Fruit fly (Drosophila melanogaster) whole organism, embryonic: ENCODE data around the gene Oatp33Eb.

Experiments
- Atf3 ChIP-seq: fragments of 200-800 bp; sonication (Bioruptor generic); optimal IDR thresholded peaks from 3 replicates; lab custom pipeline; 2016; ENCODE audit warnings: missing biosample characterization, missing genetic modification characterization
- C15 ChIP-seq: fragments of 200-800 bp; sonication (Bioruptor generic); IDR thresholded peaks from 3 replicates; pipeline ENCODE4 v1.3.6; 2022; ENCODE audit warnings: missing biosample characterization, missing genetic modification characterization
- CG1024 ChIP-seq: fragments of 200-800 bp; sonication (Bioruptor generic); IDR thresholded peaks from 2 replicates; pipeline ENCODE4 v1.3.6; 2022; ENCODE audit warnings: missing biosample characterization, missing genetic modification characterization
- CG10321 ChIP-seq: fragments of 200-800 bp; sonication (Bioruptor generic); IDR thresholded peaks from 2 replicates; pipeline ENCODE4 v1.3.6; 2022; ENCODE audit warnings: missing biosample characterization, missing genetic modification characterization
- CG15073 ChIP-seq: fragments of 200-800 bp; sonication (Bioruptor generic); optimal IDR thresholded peaks from 2 replicates; lab custom pipeline; 2016; ENCODE audit warnings: missing biosample characterization, missing genetic modification characterization
- CG15601 ChIP-seq: fragments of 200-800 bp; sonication (Bioruptor generic); optimal IDR thresholded peaks from 3 replicates; lab custom pipeline; 2019; ENCODE audit warnings: missing biosample characterization, mild to moderate bottlenecking, missing genetic modification characterization, moderate library complexity
- CG16813 ChIP-seq: fragments of 200-800 bp; sonication (Bioruptor generic); IDR thresholded peaks from 3 replicates; pipeline ENCODE4 v1.3.6; 2022; ENCODE audit warnings: missing biosample characterization, missing genetic modification characterization; ENCODE audit not compliant: partially characterized antibody
- CG16863 ChIP-seq: fragments of 200-800 bp; sonication (Bioruptor generic); optimal IDR thresholded peaks from 3 replicates; lab custom pipeline; 2016; ENCODE audit warnings: missing biosample characterization, missing genetic modification characterization
- CG17186 ChIP-seq: fragments of 200-800 bp; sonication (Bioruptor generic); optimal IDR thresholded peaks from 3 replicates; lab custom pipeline; 2017; ENCODE audit warnings: missing biosample characterization, missing genetic modification reagents, missing genetic modification characterization
- CG17385 ChIP-seq: fragments of 200-800 bp; sonication (Bioruptor generic); optimal IDR thresholded peaks from 3 replicates; lab custom pipeline; 2018; ENCODE audit warnings: missing biosample characterization, mild to moderate bottlenecking, missing genetic modification characterization
- CG2202 ChIP-seq: fragments of 200-800 bp; sonication (Bioruptor generic); optimal IDR thresholded peaks from 2 replicates; lab custom pipeline; 2018; ENCODE audit warnings: missing biosample characterization, mild to moderate bottlenecking, missing genetic modification characterization
- CG31224 ChIP-seq: fragments of 200-800 bp; sonication (Bioruptor generic); IDR thresholded peaks from 2 replicates; pipeline ENCODE4 v1.3.6; 2022; ENCODE audit warnings: missing biosample characterization, missing genetic modification characterization
- CG31365 ChIP-seq: fragments of 200-800 bp; sonication (Bioruptor generic); optimal IDR thresholded peaks from 2 replicates; lab custom pipeline; 2018; ENCODE audit warnings: missing biosample characterization, mild to moderate bottlenecking, missing genetic modification characterization
- CG4820 ChIP-seq: fragments of 200-800 bp; sonication (Bioruptor generic); optimal IDR thresholded peaks from 3 replicates; lab custom pipeline; 2016; ENCODE audit warnings: missing biosample characterization, missing genetic modification characterization
- CG9817 ChIP-seq: fragments of 200-800 bp; sonication (Bioruptor generic); optimal IDR thresholded peaks from 2 replicates; lab custom pipeline; 2018; ENCODE audit warnings: missing biosample characterization, mild to moderate bottlenecking, missing genetic modification characterization, moderate library complexity
- CTCF ChIP-seq: fragments of 200-800 bp; sonication (Bioruptor generic); optimal IDR thresholded peaks from 2 replicates; lab custom pipeline; 2017; ENCODE audit warnings: missing biosample characterization, mild to moderate bottlenecking, missing genetic modification characterization, moderate library complexity
- Camta ChIP-seq: fragments of 200-800 bp; sonication (Bioruptor generic); optimal IDR thresholded peaks from 2 replicates; lab custom pipeline; 2016; ENCODE audit warnings: missing biosample characterization, missing genetic modification characterization
- CrebB ChIP-seq: fragments of 200-800 bp; sonication (Bioruptor generic); optimal IDR thresholded peaks from 3 replicates; lab custom pipeline; 2018; ENCODE audit warnings: missing biosample characterization, mild to moderate bottlenecking, missing genetic modification characterization
- Deaf1 ChIP-seq: fragments of 200-800 bp; optimal IDR thresholded peaks from 3 replicates; lab custom pipeline; 2019; ENCODE audit warnings: missing biosample characterization, mild to moderate bottlenecking, missing genetic modification characterization, moderate library complexity
- Dip3 ChIP-seq: fragments of 200-800 bp; sonication (Bioruptor generic); optimal IDR thresholded peaks from 3 replicates; lab custom pipeline; 2016; ENCODE audit warnings: missing biosample characterization, missing genetic modification characterization
- Dll ChIP-seq: fragments of 200-800 bp; sonication (Bioruptor generic); IDR thresholded peaks from 4 replicates; pipeline ENCODE4 v1.3.6; 2022; ENCODE audit warnings: missing biosample characterization, missing genetic modification characterization; ENCODE audit not compliant: partially characterized antibody
- H15 ChIP-seq: fragments of 200-800 bp; sonication (Bioruptor generic); IDR thresholded peaks from 3 replicates; pipeline ENCODE4 v1.3.6; 2022; ENCODE audit warnings: missing biosample characterization, missing genetic modification characterization
- HLHmδ ChIP-seq: fragments of 200-800 bp; sonication (Bioruptor generic); optimal IDR thresholded peaks from 2 replicates; lab custom pipeline; 2018; ENCODE audit warnings: missing biosample characterization, mild to moderate bottlenecking, missing genetic modification characterization, moderate library complexity
- Hr78 ChIP-seq, 2 experiments: fragments of 200-800 bp in 1 of 2; fragments of >200 bp in 1 of 2; sonication (Bioruptor generic) in 1 of 2; optimal IDR thresholded peaks; 2 replicates each; lab custom pipeline; 2017 to 2019; ENCODE audit warnings: missing biosample characterization in 2 of 2, missing genetic modification characterization in 2 of 2, mild to moderate bottlenecking in 1 of 2, moderate library complexity in 1 of 2
- Kr ChIP-seq: fragments of 200-800 bp; sonication (Bioruptor generic); optimal IDR thresholded peaks from 2 replicates; lab custom pipeline; 2017; ENCODE audit warnings: missing biosample characterization, mild to moderate bottlenecking, missing genetic modification characterization
- MTF-1 ChIP-seq: fragments of 200-800 bp; sonication (Bioruptor generic); optimal IDR thresholded peaks from 2 replicates; lab custom pipeline; 2018; ENCODE audit warnings: missing biosample characterization, mild to moderate bottlenecking, missing genetic modification characterization, borderline replicate concordance
- Mad ChIP-seq: fragments of 200-800 bp; sonication (Bioruptor generic); optimal IDR thresholded peaks from 2 replicates; lab custom pipeline; 2016; ENCODE audit warnings: missing biosample characterization, missing genetic modification characterization
- Max ChIP-seq: fragments of 200-800 bp; sonication (Bioruptor generic); optimal IDR thresholded peaks from 2 replicates; lab custom pipeline; 2016; ENCODE audit warnings: missing biosample characterization, mild to moderate bottlenecking, missing genetic modification characterization
- Med ChIP-seq: fragments of 200-800 bp; sonication (Bioruptor generic); peaks from one replicate; lab custom pipeline; 2016; ENCODE audit warnings: missing biosample characterization, missing genetic modification characterization, mild to moderate bottlenecking, inconsistent platforms, moderate library complexity
- Mes4 ChIP-seq: fragments of 200-800 bp; sonication (Bioruptor generic); optimal IDR thresholded peaks from 2 replicates; lab custom pipeline; 2016; ENCODE audit warnings: missing biosample characterization, missing genetic modification characterization
- Nf-YC ChIP-seq: fragments of 200-800 bp; optimal IDR thresholded peaks from 3 replicates; lab custom pipeline; 2019; ENCODE audit warnings: missing biosample characterization, mild to moderate bottlenecking, missing genetic modification characterization, moderate library complexity
- Optix ChIP-seq: fragments of 200-800 bp; sonication (Bioruptor generic); IDR thresholded peaks from 3 replicates; pipeline ENCODE4 v1.3.6; 2022; ENCODE audit warnings: missing biosample characterization, missing genetic modification characterization
- Ravus ChIP-seq: fragments of 200-800 bp; sonication (Bioruptor generic); IDR thresholded peaks from 2 replicates; pipeline ENCODE4 v1.3.6; 2022; ENCODE audit warnings: missing biosample characterization, missing genetic modification characterization
- Rfx ChIP-seq: fragments of 200-800 bp; sonication (Bioruptor generic); IDR thresholded peaks from 2 replicates; pipeline ENCODE4 v1.3.6; 2022; ENCODE audit warnings: missing biosample characterization, missing genetic modification characterization
- Sin3A ChIP-seq: fragments of >200 bp; optimal IDR thresholded peaks from 2 replicates; lab custom pipeline; 2018
- Tbp ChIP-seq: fragments of >200 bp; optimal IDR thresholded peaks from 2 replicates; lab custom pipeline; 2018; ENCODE audit warnings: missing biosample characterization, missing genetic modification characterization
- bowl ChIP-seq: fragments of 200-800 bp; sonication (Bioruptor generic); IDR thresholded peaks from 2 replicates; pipeline ENCODE4 v1.3.6; 2022; ENCODE audit warnings: missing biosample characterization, missing genetic modification characterization
- ftz-f1 ChIP-seq: fragments of 200-800 bp; sonication (Bioruptor generic); optimal IDR thresholded peaks from 2 replicates; lab custom pipeline; 2016; ENCODE audit warnings: missing biosample characterization, missing genetic modification characterization
- her ChIP-seq: fragments of 200-800 bp; sonication (Bioruptor generic); optimal IDR thresholded peaks from 2 replicates; lab custom pipeline; 2016; ENCODE audit warnings: missing biosample characterization, missing genetic modification characterization
- hth ChIP-seq: fragments of >200 bp; optimal IDR thresholded peaks from 2 replicates; lab custom pipeline; 2017; ENCODE audit warnings: inconsistent platforms
- luna ChIP-seq: fragments of 200-800 bp; sonication (Bioruptor generic); optimal IDR thresholded peaks from 2 replicates; lab custom pipeline; 2016; ENCODE audit warnings: missing biosample characterization, missing genetic modification characterization
- oc ChIP-seq: fragments of 200-800 bp; sonication (Bioruptor generic); optimal IDR thresholded peaks from 2 replicates; lab custom pipeline; 2018; ENCODE audit warnings: missing biosample characterization, mild to moderate bottlenecking, missing genetic modification characterization, moderate library complexity
- onecut ChIP-seq: fragments of 200-800 bp; sonication (Bioruptor generic); IDR thresholded peaks from 2 replicates; pipeline ENCODE4 v1.3.6; 2022; ENCODE audit warnings: missing biosample characterization, missing genetic modification characterization
- pnt ChIP-seq: fragments of 200-800 bp; sonication (Bioruptor generic); optimal IDR thresholded peaks from 3 replicates; lab custom pipeline; 2016; ENCODE audit warnings: missing biosample characterization, missing genetic modification characterization
- prd ChIP-seq, 3 experiments: fragments of >200 bp in 2 of 3; fragments of 200-800 bp in 1 of 3; sonication (Bioruptor generic) in 1 of 3; optimal IDR thresholded peaks in 2 of 3; IDR thresholded peaks in 1 of 3; 2 replicates in 2 of 3; 3 replicates in 1 of 3; pipeline versions ENCODE4 v1.3.6 to Lab custom; 2017 to 2022; ENCODE audit warnings: missing biosample characterization in 1 of 3, missing genetic modification characterization in 1 of 3
- shn ChIP-seq: fragments of 200-800 bp; sonication (Bioruptor generic); optimal IDR thresholded peaks from 3 replicates; lab custom pipeline; 2016; ENCODE audit warnings: missing biosample characterization, missing genetic modification characterization
- stc ChIP-seq: fragments of 200-800 bp; sonication (Bioruptor generic); IDR thresholded peaks from 2 replicates; pipeline ENCODE4 v1.3.6; 2022; ENCODE audit warnings: missing biosample characterization, missing genetic modification characterization
- sug ChIP-seq: fragments of 200-800 bp; optimal IDR thresholded peaks from 2 replicates; lab custom pipeline; 2019; ENCODE audit warnings: missing biosample characterization, mild to moderate bottlenecking, missing genetic modification characterization, moderate library complexity
- tap ChIP-seq: fragments of 200-800 bp; optimal IDR thresholded peaks from 3 replicates; lab custom pipeline; 2019; ENCODE audit warnings: missing biosample characterization, mild to moderate bottlenecking, missing genetic modification characterization, moderate library complexity
- tgo ChIP-seq: fragments of 200-800 bp; sonication (Bioruptor generic); IDR thresholded peaks from 3 replicates; pipeline ENCODE4 v1.3.6; 2022; ENCODE audit warnings: missing biosample characterization, missing genetic modification characterization
- zen ChIP-seq: fragments of 200-800 bp; sonication (Bioruptor generic); optimal IDR thresholded peaks from 3 replicates; lab custom pipeline; 2018; ENCODE audit warnings: missing biosample characterization, mild to moderate bottlenecking, missing genetic modification characterization, moderate library complexity

The Oatp33Eb gene

DNA sequence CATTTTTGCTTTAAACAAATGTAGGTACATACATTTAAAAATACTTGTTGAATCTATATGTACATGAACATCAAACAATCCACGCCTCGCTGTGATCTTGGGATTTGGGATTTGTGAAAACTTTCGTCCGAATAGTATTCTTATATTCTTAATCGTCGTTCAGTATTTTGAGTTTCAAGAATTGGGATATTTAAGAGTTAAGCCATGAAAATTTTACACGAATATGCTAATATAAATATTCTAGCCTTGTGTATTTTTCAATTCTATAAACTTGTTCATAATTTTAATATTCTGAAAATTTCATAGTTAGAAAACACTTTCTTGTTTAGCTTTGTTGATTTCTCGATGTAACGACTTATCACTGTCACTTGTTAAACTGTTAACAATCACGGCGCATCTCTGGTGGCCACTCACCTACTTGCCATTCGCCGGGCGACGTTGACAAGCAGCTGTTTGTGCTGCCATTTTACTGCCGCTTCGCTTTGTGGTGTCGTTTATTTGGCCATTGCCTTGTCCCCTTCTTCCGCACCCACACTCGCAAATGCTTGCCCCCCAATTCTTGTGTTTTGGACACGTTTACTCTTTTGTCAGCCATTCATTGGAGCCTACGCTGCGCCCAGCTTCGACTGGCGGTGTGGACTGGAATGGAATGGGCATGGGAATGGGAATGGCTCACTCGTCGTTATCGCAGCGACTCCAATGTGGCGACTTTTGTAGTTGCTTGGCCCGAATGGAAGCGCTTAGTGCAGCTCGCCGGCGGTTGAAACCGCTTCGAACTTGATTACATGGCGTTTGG, 12.1 kb upstream of the Oatp33Eb start (continued):
- TF ChIP-seq her (GFP tag; lab: Kevin White, UChicago) (no peak), ftz-f1 (GFP tag; lab: Kevin White, UChicago) (no peak), tap (no peak), Camta (no peak), CG16813 (GFP tag; lab: Robert Waterston, UW) (no peak), CG10321 (GFP tag; lab: Robert Waterston, UW) (no peak), CrebB (tag; lab: Kevin White, UChicago) (peak; percentile 15), CG31365 (no peak), Med (peak; percentile 71), bowl (GFP tag; lab: Robert Waterston, UW) (no peak), luna (GFP tag; lab: Kevin White, UChicago) (no peak), Mes4 (GFP tag; lab: Kevin White, UChicago) (no peak), CG4820 (GFP tag; lab: Kevin White, UChicago) (no peak), Mad (GFP tag; lab: Kevin White, UChicago) (no peak), stc (no peak), pnt (GFP tag; lab: Kevin White, UChicago) (no peak), CG31224 (no peak), Sin3A (no peak), Hr78 (GFP tag; optimal IDR thresholded peaks at IDR 0.05; lab: Kevin White, UChicago) (no peak), hth (lab: Kevin White, UChicago) (no peak), HLHmδ (GFP tag; lab: Kevin White, UChicago) (peak; percentile 37), oc (no peak), CG16863 (GFP tag; lab: Kevin White, UChicago) (no peak), CG1024 (GFP tag; lab: Robert Waterston, UW) (no peak), CG17385 (GFP tag; lab: Kevin White, UChicago) (peak; percentile 20), Dll (GFP tag; lab: Robert Waterston, UW) (0 out of 4 replicates have a peak, but pooled peaks have one; percentile 3), CG15073 (no peak), Ravus (GFP tag; lab: Robert Waterston, UW) (no peak), zen (tag; lab: Kevin White, UChicago) (no peak), CG9817 (tag; lab: Kevin White, UChicago) (no peak), onecut (no peak), Kr (GFP tag; lab: Kevin White, UChicago) (no peak), H15 (GFP tag; lab: Robert Waterston, UW) (no peak), Rfx (GFP tag; lab: Robert Waterston, UW) (peak; percentile 33; the same call in 1 of the 2 replicates), Tbp (GFP tag; lab: Kevin White, UChicago) (no peak), MTF-1 (no peak), Max (no peak), Optix (GFP tag; lab: Robert Waterston, UW) (no peak), Nf-YC (tag; lab: Kevin White, UChicago) (peak; percentile 21), shn (GFP tag; lab: Kevin White, UChicago) (no peak), tgo (GFP tag; lab: Robert Waterston, UW) (no peak; the same call in 2 of the 3 replicates), sug (tag; lab: Kevin White, UChicago) (peak; percentile 48), Dip3 (GFP tag; lab: Kevin White, UChicago) (no peak), C15 (GFP tag; lab: Robert Waterston, UW) (no peak), Deaf1 (tag; lab: Kevin White, UChicago) (no peak), CG2202 (no peak), CG15601 (tag; lab: Kevin White, UChicago) (no peak), CTCF (GFP tag; lab: Kevin White, UChicago) (no peak), CG17186 (GFP tag; lab: Kevin White, UChicago) (no peak), Atf3 (GFP tag; lab: Kevin White, UChicago) (no peak), prd (optimal IDR thresholded peaks at IDR 0.05; lab: Kevin White, UChicago) (no peak), prd (GFP tag; IDR thresholded peaks at IDR 0.05; lab: Robert Waterston, UW) (0 out of 3 replicates have a peak, but pooled peaks have one; percentile 10)
